Worm (Caenorhabditis elegans) whole organism, late embryonic: ENCODE results near the gene bus-17.

Source experiments
- F13H6.1 ChIP-seq: sonication (generic microtip); optimal IDR thresholded peaks from 2 replicates; lab custom pipeline; 2016; ENCODE audit warnings: missing genetic modification characterization, missing compliant biosample characterization
- ceh-18 ChIP-seq: sonication (generic microtip); optimal IDR thresholded peaks from 2 replicates; lab custom pipeline; 2016; ENCODE audit warnings: missing genetic modification characterization, missing compliant biosample characterization
- lin-11 ChIP-seq: fragments of 200-800 bp; sonication (Bioruptor generic); optimal IDR thresholded peaks from 2 replicates; lab custom pipeline; 2018; ENCODE audit warnings: mild to moderate bottlenecking, missing genetic modification characterization, missing compliant biosample characterization
- nfya-1 ChIP-seq: sonication (generic microtip); optimal IDR thresholded peaks from 2 replicates; lab custom pipeline; 2017; ENCODE audit warnings: missing genetic modification characterization, mild to moderate bottlenecking, missing compliant biosample characterization, antibody characterized with exemption, moderate library complexity
- pax-1 ChIP-seq: fragments of 150-350 bp; optimal IDR thresholded peaks from 2 replicates; lab custom pipeline; 2014; ENCODE audit warnings: missing biosample characterization, missing genetic modification characterization
- pqm-1 ChIP-seq: sonication (generic microtip); optimal IDR thresholded peaks from 2 replicates; lab custom pipeline; 2016; ENCODE audit warnings: missing genetic modification characterization, missing compliant biosample characterization
- tbx-2 ChIP-seq: sonication (generic microtip); optimal IDR thresholded peaks from 2 replicates; lab custom pipeline; 2016; ENCODE audit warnings: missing genetic modification characterization, missing compliant biosample characterization
- unc-3 ChIP-seq, 2 experiments: fragments of 200-800 bp in 1 of 2; sonication (Bioruptor generic) in 1 of 2; sonication (generic microtip) in 1 of 2; conservative IDR thresholded peaks in 1 of 2; optimal IDR thresholded peaks in 1 of 2; 2 replicates each; pipeline versions ENCODE4 v1.3.6 to Lab custom; 2016 to 2022; ENCODE audit warnings: missing compliant biosample characterization in 2 of 2, missing genetic modification characterization in 2 of 2, missing genetic modification reagents in 1 of 2

DNA sequence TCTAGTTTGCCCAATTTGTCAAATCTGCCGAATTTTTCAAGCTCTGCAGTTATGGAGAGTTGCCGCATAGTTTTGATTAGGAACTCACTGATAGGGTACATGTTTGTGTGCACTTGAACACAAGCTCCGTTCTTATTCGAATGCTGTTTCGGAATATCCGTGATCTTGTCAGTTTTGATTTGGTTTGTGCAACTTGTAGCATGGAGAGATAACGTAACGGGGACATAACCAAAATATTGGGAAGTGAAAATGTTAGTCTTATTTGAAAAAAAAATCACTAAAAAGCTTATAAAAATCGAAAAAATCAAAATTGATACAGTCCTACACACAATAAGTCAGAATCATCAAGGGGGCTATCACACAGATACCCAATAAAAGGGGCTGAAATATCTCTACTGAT lies 15.9 kb upstream of the bus-17 start, which contains the start of gene Y7A5A.24:
- TF ChIP-seq pax-1 (tag; lab: Kevin White, UChicago) (no peak), nfya-1 (tag; lab: Kevin White, UChicago) (no peak), unc-3 (GFP tag; conservative IDR thresholded peaks at IDR 0.05; lab: Robert Waterston, UW) (no peak), unc-3 (tag; optimal IDR thresholded peaks at IDR 0.05; lab: Kevin White, UChicago) (no peak), lin-11 (tag; lab: Kevin White, UChicago) (no peak), F13H6.1 (tag; lab: Kevin White, UChicago) (no peak), ceh-18 (no peak), pqm-1 (tag; lab: Kevin White, UChicago) (no peak), tbx-2 (tag; lab: Kevin White, UChicago) (no peak)
